Worm (Caenorhabditis elegans): ENCODE results near the gene F40G12.10.
A peak's percentile ranks its signal among the peaks of the same experiment; 100 is the strongest.

F40G12.10 gene

DNA sequence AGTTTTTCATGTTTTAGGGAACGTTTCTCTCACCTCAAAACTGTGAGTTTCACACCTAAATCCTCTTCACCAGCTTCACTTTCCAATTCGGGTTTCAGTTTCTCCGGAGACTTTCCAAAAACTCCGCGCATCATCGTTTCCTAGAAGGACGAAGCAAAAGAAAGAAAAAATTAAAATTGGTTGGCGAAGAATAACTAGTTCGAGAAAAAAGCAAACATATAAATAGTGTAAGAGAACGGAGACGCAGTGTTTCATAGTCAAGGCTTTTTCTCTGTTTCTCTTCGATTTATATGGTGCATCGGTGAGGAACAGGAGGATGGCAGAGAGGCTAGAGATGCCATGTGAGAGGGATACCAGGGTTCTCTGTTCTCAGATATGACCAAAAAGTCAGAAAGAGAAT is 39.4 kb downstream of the F40G12.10 start, which contains the start of gene F47B8.3 (continued):
- TF ChIP-seq sem-4 (tag; optimal IDR thresholded peaks at IDR 0.05) = peak; percentile 25
- no peak for TF ChIP-seq mbf-1 (tag; optimal IDR thresholded peaks at IDR 0.05)
- TF ChIP-seq nhr-10 (tag; optimal IDR thresholded peaks at IDR 0.05) = no peak
- TF ChIP-seq ama-1 (optimal IDR thresholded peaks at IDR 0.05) = peak; percentile 59
- TF ChIP-seq nhr-237 (tag; optimal IDR thresholded peaks at IDR 0.05) = no peak
- no peak for TF ChIP-seq elt-1 (tag; optimal IDR thresholded peaks at IDR 0.05)
- no peak for TF ChIP-seq mdl-1 (tag; optimal IDR thresholded peaks at IDR 0.05)
- no peak for TF ChIP-seq alr-1 (tag; optimal IDR thresholded peaks at IDR 0.05)
- no peak for TF ChIP-seq elt-3 (tag; optimal IDR thresholded peaks at IDR 0.05)
- no peak for TF ChIP-seq ztf-11 (tag; optimal IDR thresholded peaks at IDR 0.05)
- no peak for TF ChIP-seq skn-1 (tag; optimal IDR thresholded peaks at IDR 0.05)
- no peak for TF ChIP-seq ceh-82 (tag; optimal IDR thresholded peaks at IDR 0.05)
- TF ChIP-seq nhr-129 (tag; optimal IDR thresholded peaks at IDR 0.05) = peak; percentile 65
- no peak for TF ChIP-seq unc-39 (tag; optimal IDR thresholded peaks at IDR 0.05)
- TF ChIP-seq fos-1 (tag; optimal IDR thresholded peaks at IDR 0.05) = peak; percentile 1
- TF ChIP-seq ceh-16 (tag; optimal IDR thresholded peaks at IDR 0.05) = no peak
- TF ChIP-seq lin-39 (tag; optimal IDR thresholded peaks at IDR 0.05) = no peak
- no peak for TF ChIP-seq ztf-4 (tag; optimal IDR thresholded peaks at IDR 0.05)
- no peak for TF ChIP-seq sma-3 (GFP tag; optimal IDR thresholded peaks at IDR 0.05)
- TF ChIP-seq blmp-1 (tag; optimal IDR thresholded peaks at IDR 0.05; ENCODE audit: insufficient read depth) = no peak
- no peak for TF ChIP-seq unc-62 (GFP tag; optimal IDR thresholded peaks at IDR 0.05)
- TF ChIP-seq R02D3.7 (tag; optimal IDR thresholded peaks at IDR 0.05) = no peak

DNA sequence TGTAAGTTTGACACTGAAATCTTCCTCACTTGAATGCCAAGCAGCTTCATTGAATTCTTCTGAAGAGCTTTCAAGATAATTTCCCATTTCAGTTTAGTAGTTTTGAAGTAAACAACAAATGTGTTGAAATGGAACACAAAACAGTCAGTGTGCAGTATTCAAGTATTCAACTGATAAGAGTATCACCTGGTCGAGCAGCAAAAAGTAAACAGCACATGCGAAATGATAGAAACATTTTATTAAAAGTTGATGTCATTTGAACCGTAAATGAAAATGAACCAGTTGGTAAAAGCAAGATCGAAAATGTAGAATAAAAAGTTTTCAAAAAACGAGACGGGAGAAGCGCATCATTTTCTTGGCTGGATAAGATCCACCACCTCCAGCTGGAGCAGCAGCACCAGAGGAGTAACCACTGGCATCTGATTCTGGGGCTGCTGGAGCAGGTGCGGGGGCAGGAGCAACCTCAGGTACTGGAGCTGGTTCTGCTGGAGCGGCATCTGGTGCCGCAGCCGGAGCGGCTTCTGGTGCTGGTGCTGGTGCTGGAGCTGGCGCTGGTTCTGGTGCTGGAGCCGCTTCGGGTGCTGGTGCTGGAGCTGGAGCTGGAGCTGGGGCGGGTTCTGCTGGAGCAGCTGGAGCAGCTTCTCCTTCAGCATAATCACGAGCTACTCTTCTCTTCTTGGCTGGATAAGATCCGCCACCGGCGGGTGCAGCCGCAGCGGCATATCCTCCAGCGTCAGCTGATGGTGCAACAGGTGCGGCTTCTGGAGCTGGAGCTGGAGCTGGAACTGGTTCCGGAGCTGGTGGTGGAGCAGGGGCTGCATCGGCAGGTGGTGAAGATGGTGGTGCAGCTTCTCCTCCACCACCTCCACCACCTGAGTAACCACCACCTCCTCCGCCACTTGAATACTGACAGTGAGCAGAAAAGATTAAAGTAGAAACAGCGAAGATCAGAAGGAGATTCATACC is 41.4 kb downstream of the F40G12.10 start, which contains the start of the genes F47B8.4 and F47B8.18:
Gene F47B8.4, minus strand, starts transcription at position 172 of the 966 bp plus-strand sequence.
Gene F47B8.18, minus strand, starts transcription at position 963 of the 966 bp plus-strand sequence.
- TF ChIP-seq fos-1 (tag; optimal IDR thresholded peaks at IDR 0.05) (peak; percentile 26), C34F6.9 (tag; optimal IDR thresholded peaks at IDR 0.05) (no peak)

DNA sequence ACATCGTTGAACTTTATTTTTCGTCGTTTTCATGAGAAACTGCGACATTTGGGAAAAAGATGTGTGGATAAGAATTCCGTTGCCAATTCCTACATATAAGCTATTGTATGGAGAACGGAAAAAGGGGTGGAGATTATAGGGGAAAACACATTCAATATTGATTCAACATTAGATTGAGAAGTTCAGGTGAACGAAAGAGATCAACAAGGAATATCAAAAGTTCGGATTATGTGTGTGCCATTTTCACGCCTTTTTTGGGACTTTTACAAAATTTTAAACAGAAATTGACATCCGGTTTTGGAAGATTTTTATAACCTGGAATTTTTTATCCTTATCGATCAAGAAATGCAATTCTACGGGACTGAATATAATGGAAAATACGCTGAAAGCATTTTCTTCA is 44.4 kb downstream of the F40G12.10 start, which contains the start of gene F47B8.5:
Gene F47B8.5, minus strand, starts transcription at position 101 of the 400 bp plus-strand sequence.
- no peak for TF ChIP-seq crh-2 (tag; optimal IDR thresholded peaks at IDR 0.05)
- TF ChIP-seq C34F6.9 (tag; optimal IDR thresholded peaks at IDR 0.05) = no peak

DNA sequence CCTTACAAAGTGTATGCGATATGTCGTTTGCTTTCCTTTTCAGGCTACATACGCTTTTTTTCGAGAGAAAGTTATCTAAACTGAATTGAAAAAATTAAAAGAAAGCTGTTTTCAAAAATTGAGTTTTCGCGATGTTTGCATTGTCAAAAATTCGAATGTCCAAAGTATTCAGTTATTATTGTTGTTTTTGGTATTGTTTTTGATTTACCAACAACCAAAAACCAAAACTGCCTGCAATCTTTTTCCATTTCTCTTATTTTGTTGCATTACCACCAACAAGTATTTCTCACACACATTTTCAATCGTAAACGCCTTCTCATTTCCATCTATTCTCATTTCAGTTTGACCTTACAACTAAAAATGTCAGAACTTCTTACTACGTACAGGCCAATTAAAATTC is 45.5 kb downstream of the F40G12.10 start, which contains the start of gene pepm-1:
Gene pepm-1, plus strand, starts transcription at position 301 of the 400 bp plus-strand sequence.
- no peak for TF ChIP-seq crh-2 (tag; optimal IDR thresholded peaks at IDR 0.05)

DNA sequence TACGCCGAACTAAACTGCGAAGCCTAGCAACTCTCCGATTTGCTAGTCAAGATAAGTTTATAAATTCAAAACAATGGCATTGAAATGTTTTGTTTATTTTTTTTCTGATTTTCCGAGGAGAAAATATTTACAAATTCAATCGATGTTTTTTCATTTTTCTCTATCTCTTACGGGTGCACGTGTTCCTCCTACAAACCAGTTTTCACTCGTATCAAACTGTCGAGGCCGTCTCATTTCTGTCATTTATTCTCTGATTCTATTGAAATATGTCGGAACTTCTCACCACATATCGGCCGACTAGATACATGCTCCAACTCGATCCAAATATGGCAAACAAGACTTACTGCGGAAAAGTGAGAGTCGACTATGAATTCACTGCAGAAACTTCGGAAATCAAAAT is 48.1 kb downstream of the F40G12.10 start, which contains the start of gene F47B8.8:
Gene F47B8.8, plus strand, starts transcription at position 257 of the 400 bp plus-strand sequence.
- peak; percentile 30 for TF ChIP-seq nhr-25 (tag; optimal IDR thresholded peaks at IDR 0.05)
- no peak for TF ChIP-seq peb-1 (tag; optimal IDR thresholded peaks at IDR 0.05)
- no peak for TF ChIP-seq nhr-129 (tag; optimal IDR thresholded peaks at IDR 0.05)

DNA sequence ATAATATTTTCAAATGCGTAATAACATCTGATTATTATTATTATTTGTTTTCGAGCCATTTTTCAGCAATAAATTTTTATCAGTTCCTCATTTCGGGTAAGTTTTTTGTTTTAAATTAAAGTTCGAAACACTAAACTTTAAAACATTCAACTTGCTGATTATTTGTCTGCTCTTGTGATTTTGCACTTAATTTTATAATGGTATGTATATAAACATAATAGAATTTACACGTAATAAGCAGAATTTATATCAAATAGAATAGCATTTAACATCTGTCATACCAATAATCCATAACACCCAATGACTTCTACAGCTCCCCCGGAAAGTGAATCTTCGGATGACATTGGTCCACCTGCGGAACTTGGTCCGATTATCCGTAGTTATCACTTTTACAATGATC is 49.8 kb downstream of the F40G12.10 start, which contains the start of gene srm-4:
Gene srm-4, plus strand, starts transcription at position 301 of the 400 bp plus-strand sequence.
- no peak for TF ChIP-seq nhr-23 (tag; optimal IDR thresholded peaks at IDR 0.05)
- TF ChIP-seq unc-62 (GFP tag; optimal IDR thresholded peaks at IDR 0.05) = no peak
- TF ChIP-seq lin-11 (tag; optimal IDR thresholded peaks at IDR 0.05) = no peak
- TF ChIP-seq mab-5 (tag; optimal IDR thresholded peaks at IDR 0.05) = no peak

DNA sequence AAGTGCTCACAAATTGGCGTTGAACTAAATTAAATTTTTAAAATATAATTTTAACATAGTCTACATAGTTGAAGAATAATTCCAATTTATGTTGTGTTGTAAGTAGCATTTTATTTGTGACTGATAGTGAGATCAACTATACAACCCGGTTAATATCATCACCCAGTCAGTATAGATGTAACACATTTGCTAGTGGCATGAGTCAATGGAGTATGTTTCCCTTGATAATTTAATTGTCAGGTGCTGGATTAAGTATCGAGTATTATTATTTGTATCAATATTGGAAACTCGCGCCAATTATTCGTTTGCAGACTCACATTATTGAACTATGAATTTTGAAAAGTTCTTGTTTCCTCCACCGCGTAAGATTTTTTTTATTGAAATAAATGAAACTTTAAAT is 51.6 kb downstream of the F40G12.10 start, which contains the start of gene srm-5:
Gene srm-5, plus strand, starts transcription at position 301 of the 400 bp plus-strand sequence.
- TF ChIP-seq mab-5 (tag; optimal IDR thresholded peaks at IDR 0.05) = no peak
- TF ChIP-seq mdl-1 (tag; optimal IDR thresholded peaks at IDR 0.05) = no peak
- TF ChIP-seq lin-11 (tag; optimal IDR thresholded peaks at IDR 0.05) = no peak
- no peak for TF ChIP-seq ceh-82 (tag; optimal IDR thresholded peaks at IDR 0.05)
